Worm (Caenorhabditis elegans) whole organism, L2 larva: ENCODE results near the gene sre-14.
A peak's percentile ranks its signal among the peaks of the same experiment; 100 is the strongest.

ENCODE experiments used
- ZK546.5 ChIP-seq: sonication (generic microtip); optimal IDR thresholded peaks from 2 replicates; lab custom pipeline; 2017; ENCODE audit warnings: missing biosample characterization, missing genetic modification characterization
- alr-1 ChIP-seq: fragments of 150-350 bp; optimal IDR thresholded peaks from 2 replicates; lab custom pipeline; 2014; ENCODE audit warnings: missing biosample characterization, missing genetic modification characterization
- aly-2 ChIP-seq: fragments of 150-350 bp; optimal IDR thresholded peaks from 2 replicates; lab custom pipeline; 2014; ENCODE audit warnings: missing biosample characterization, missing genetic modification characterization
- ama-1 ChIP-seq: fragments of 150-350 bp; optimal IDR thresholded peaks from 2 replicates; lab custom pipeline; 2018; ENCODE audit warnings: inconsistent platforms
- blmp-1 ChIP-seq: sonication (generic microtip); optimal IDR thresholded peaks from 2 replicates; lab custom pipeline; 2017; ENCODE audit warnings: missing genetic modification characterization, mild to moderate bottlenecking, missing compliant biosample characterization, antibody characterized with exemption, moderate library complexity; ENCODE audit not compliant: insufficient read depth
- ceh-82 ChIP-seq: fragments of 150-350 bp; optimal IDR thresholded peaks from 2 replicates; lab custom pipeline; 2014; ENCODE audit warnings: missing biosample characterization, missing genetic modification characterization
- crh-2 ChIP-seq: sonication (generic microtip); optimal IDR thresholded peaks from 2 replicates; lab custom pipeline; 2017; ENCODE audit warnings: missing biosample characterization, missing genetic modification characterization
- elt-1 ChIP-seq: fragments of 150-350 bp; optimal IDR thresholded peaks from 2 replicates; lab custom pipeline; 2014; ENCODE audit warnings: missing biosample characterization, missing genetic modification characterization
- fos-1 ChIP-seq: fragments of 150-350 bp; optimal IDR thresholded peaks from 2 replicates; lab custom pipeline; 2014; ENCODE audit warnings: missing biosample characterization, missing genetic modification characterization
- gmeb-1 ChIP-seq: fragments of 150-350 bp; optimal IDR thresholded peaks from 2 replicates; lab custom pipeline; 2014; ENCODE audit warnings: missing biosample characterization, missing genetic modification characterization
- lin-11 ChIP-seq: fragments of 150-350 bp; sonication (generic microtip); optimal IDR thresholded peaks from 2 replicates; lab custom pipeline; 2014; ENCODE audit warnings: missing biosample characterization, missing genetic modification characterization, inconsistent platforms, mixed read lengths
- lin-13 ChIP-seq: fragments of 150-350 bp; optimal IDR thresholded peaks from 2 replicates; lab custom pipeline; 2014; ENCODE audit warnings: missing biosample characterization, missing genetic modification reagents, missing genetic modification characterization
- mab-5 ChIP-seq: fragments of 150-350 bp; optimal IDR thresholded peaks from 2 replicates; lab custom pipeline; 2014; ENCODE audit warnings: missing biosample characterization, missing genetic modification characterization
- nhr-10 ChIP-seq: sonication (generic microtip); optimal IDR thresholded peaks from 2 replicates; lab custom pipeline; 2017; ENCODE audit warnings: missing biosample characterization, missing genetic modification characterization
- nhr-129 ChIP-seq: fragments of 150-350 bp; optimal IDR thresholded peaks from 2 replicates; lab custom pipeline; 2014; ENCODE audit warnings: missing biosample characterization, missing genetic modification characterization
- nhr-21 ChIP-seq: fragments of 150-350 bp; optimal IDR thresholded peaks from 2 replicates; lab custom pipeline; 2014; ENCODE audit warnings: missing biosample characterization, missing genetic modification characterization
- nhr-23 ChIP-seq: fragments of 150-350 bp; optimal IDR thresholded peaks from 2 replicates; lab custom pipeline; 2014; ENCODE audit warnings: missing biosample characterization, missing genetic modification reagents, missing genetic modification characterization
- nhr-6 ChIP-seq: fragments of 150-350 bp; optimal IDR thresholded peaks from 2 replicates; lab custom pipeline; 2014; ENCODE audit warnings: missing biosample characterization, missing genetic modification characterization
- sem-4 ChIP-seq: fragments of 150-350 bp; optimal IDR thresholded peaks from 2 replicates; lab custom pipeline; 2014; ENCODE audit warnings: missing biosample characterization, missing genetic modification reagents, missing genetic modification characterization
- sma-3 ChIP-seq: sonication (generic microtip); optimal IDR thresholded peaks from 2 replicates; lab custom pipeline; 2016; ENCODE audit warnings: missing genetic modification reagents, missing genetic modification characterization, missing compliant biosample characterization
- unc-62 ChIP-seq: fragments of 150-350 bp; optimal IDR thresholded peaks from 2 replicates; lab custom pipeline; 2014; ENCODE audit warnings: missing biosample characterization, missing genetic modification reagents, missing genetic modification characterization
- ztf-1 ChIP-seq: fragments of 200-800 bp; sonication (Bioruptor generic); conservative IDR thresholded peaks from 2 replicates; pipeline ENCODE4 v1.3.6; 2022; ENCODE audit warnings: missing genetic modification characterization, missing compliant biosample characterization

sre-14 gene

ce11 chrIV:12227012-12227411 lies 34.2 kb downstream of the sre-14 start, which contains the start of gene mlt-3:
mlt-3 (minus strand) TSS chrIV:12227112.
- TF ChIP-seq nhr-21 (tag; lab: Kevin White, UChicago) (no peak), sma-3 (peak; percentile 39), nhr-23 (tag; lab: Kevin White, UChicago) (no peak)

DNA sequence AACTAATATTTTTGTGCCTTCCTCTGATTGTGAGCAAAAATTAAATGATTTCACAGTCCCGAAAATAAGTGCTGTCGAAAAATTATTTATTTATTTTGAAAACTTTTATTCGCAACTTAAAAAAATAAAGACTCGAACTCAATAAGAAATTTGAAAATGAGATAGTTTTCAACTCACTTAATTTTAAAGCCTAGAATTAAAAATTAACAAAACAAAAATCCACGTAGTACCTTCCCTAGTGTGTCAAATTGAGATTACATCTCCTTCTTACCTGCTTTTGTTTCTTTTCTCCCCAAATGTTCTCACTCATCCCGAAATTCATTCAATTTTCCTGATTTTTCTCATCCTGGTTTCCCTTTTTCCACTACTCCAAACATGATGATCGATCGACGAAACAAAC lies 41.9 kb downstream of the sre-14 start, which contains the start of gene F35G2.5:
TSS of gene F35G2.5 (plus strand) at position 301 of the 400 bp plus-strand sequence.
- no peak for TF ChIP-seq sem-4 (tag; lab: Kevin White, UChicago)
- no peak for TF ChIP-seq gmeb-1 (tag; lab: Kevin White, UChicago)
- TF ChIP-seq blmp-1 (tag; lab: Kevin White, UChicago): no peak
- TF ChIP-seq nhr-10: no peak
- no peak for TF ChIP-seq ZK546.5 (tag; lab: Kevin White, UChicago)
- TF ChIP-seq nhr-129 (tag; lab: Kevin White, UChicago): no peak

DNA sequence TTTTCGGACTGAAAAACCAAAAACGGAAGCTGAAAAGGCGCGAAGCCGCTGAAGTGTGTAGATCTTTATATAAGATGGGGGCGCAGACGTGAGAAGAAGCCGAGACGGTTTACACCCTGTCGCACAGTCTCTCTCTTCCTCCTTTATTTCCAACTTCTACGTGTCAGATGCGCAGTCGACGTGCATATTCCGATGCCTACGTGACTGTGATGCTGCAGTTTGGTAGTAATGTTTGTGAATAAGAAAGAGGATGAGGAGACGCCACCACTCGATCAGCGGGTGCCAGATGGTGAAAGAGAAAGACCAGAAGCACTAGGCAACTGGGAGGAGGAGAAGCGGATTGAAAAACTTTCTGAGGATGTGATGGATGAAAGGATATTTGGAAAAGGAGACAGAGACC lies 43.0 kb downstream of the sre-14 start:
- TF ChIP-seq fos-1 (tag; lab: Kevin White, UChicago): no peak
- peak; percentile 5 for TF ChIP-seq nhr-129 (tag; lab: Kevin White, UChicago)

- TF ChIP-seq nhr-129 (tag; lab: Kevin White, UChicago): peak; percentile 43
- peak; percentile 22 for TF ChIP-seq ama-1 (lab: Kevin White, UChicago)
- TF ChIP-seq ztf-1 (GFP tag; lab: Robert Waterston, UW): no peak
Measured at ce11 chrIV:12217142-12217541, 44.1 kb downstream of the sre-14 start.

ce11 chrIV:12215762-12216295 lies 45.4 kb downstream of the sre-14 start, which contains the start of gene phy-2:
phy-2 (minus strand) TSS chrIV:12215987.
- no peak for TF ChIP-seq lin-13 (GFP tag; lab: Kevin White, UChicago)
- peak; percentile 22 for TF ChIP-seq nhr-129 (tag; lab: Kevin White, UChicago)
- no peak for TF ChIP-seq ceh-82 (tag; lab: Kevin White, UChicago)

ce11 chrIV:12212814-12213213 lies 48.4 kb downstream of the sre-14 start:
- TF ChIP-seq sma-3: no peak
- no peak for TF ChIP-seq aly-2 (tag; lab: Kevin White, UChicago)
- TF ChIP-seq mab-5 (tag; lab: Kevin White, UChicago): no peak
- TF ChIP-seq ama-1 (lab: Kevin White, UChicago): no peak
- no peak for TF ChIP-seq nhr-6 (tag; lab: Kevin White, UChicago)
- no peak for TF ChIP-seq lin-11 (tag; lab: Kevin White, UChicago)
- no peak for TF ChIP-seq nhr-129 (tag; lab: Kevin White, UChicago)
- TF ChIP-seq ztf-1 (GFP tag; lab: Robert Waterston, UW): no peak

DNA sequence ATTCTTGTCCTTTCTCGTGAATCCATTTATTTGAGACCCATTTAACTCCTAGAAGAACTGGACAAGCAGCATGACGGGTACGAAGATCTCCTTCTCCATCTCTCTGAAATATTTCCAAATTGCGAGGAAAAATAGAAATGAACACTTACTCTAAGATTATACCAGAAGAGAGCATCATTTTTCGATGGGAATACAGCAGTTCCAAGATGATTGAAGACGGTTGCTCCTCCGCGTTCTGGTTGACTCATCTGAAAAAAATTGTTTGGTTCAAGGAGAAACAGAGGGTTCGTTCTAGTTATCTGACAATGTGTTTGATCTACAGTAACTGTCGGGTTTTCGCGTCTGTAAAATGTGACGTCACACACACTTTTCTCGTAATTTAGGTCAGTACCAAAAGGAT lies 50.0 kb downstream of the sre-14 start:
- TF ChIP-seq mab-5 (tag; lab: Kevin White, UChicago) (no peak), ztf-1 (GFP tag; lab: Robert Waterston, UW) (no peak), crh-2 (tag; lab: Kevin White, UChicago) (no peak), nhr-129 (tag; lab: Kevin White, UChicago) (no peak), fos-1 (tag; lab: Kevin White, UChicago) (no peak), lin-13 (GFP tag; lab: Kevin White, UChicago) (no peak), elt-1 (tag; lab: Kevin White, UChicago) (no peak), sem-4 (tag; lab: Kevin White, UChicago) (no peak), alr-1 (tag; lab: Kevin White, UChicago) (no peak), unc-62 (GFP tag; lab: Kevin White, UChicago) (no peak)
- TF ChIP-seq, all 48 proteins: peak for 0
